Worm (Caenorhabditis elegans) whole organism, midembryonic: ENCODE measurements around the gene rps-18.

Experiments used
- flt-1 ChIP-seq: fragments of 200-800 bp; sonication (Bioruptor generic); IDR thresholded peaks from 2 replicates; pipeline ENCODE4 v1.3.6; 2022; ENCODE audit warnings: missing genetic modification characterization, missing compliant biosample characterization
- ztf-23 ChIP-seq: fragments of 200-800 bp; sonication (Bioruptor generic); IDR thresholded peaks from 2 replicates; pipeline ENCODE4 v1.3.6; 2022; ENCODE audit warnings: missing genetic modification reagents, missing genetic modification characterization, missing compliant biosample characterization

ce11 chrIV:14868560-14868959 is 43.1 kb downstream of the rps-18 start:
- TF ChIP-seq ztf-23 (GFP tag; lab: Robert Waterston, UW) (no peak), flt-1 (GFP tag; lab: Robert Waterston, UW) (no peak)
